Fruit fly (Drosophila melanogaster) whole organism, embryonic: ENCODE measurements around the gene CG7387.

ENCODE experiments used
- B-H2 ChIP-seq: fragments of 200-800 bp; sonication (Bioruptor generic); optimal IDR thresholded peaks from 2 replicates; lab custom pipeline; 2018; ENCODE audit warnings: missing biosample characterization, mild to moderate bottlenecking, missing genetic modification characterization
- CG10462 ChIP-seq: fragments of 200-800 bp; sonication (Bioruptor generic); optimal IDR thresholded peaks from 2 replicates; lab custom pipeline; 2016; ENCODE audit warnings: missing biosample characterization, missing genetic modification characterization
- CG11093 ChIP-seq: fragments of 200-800 bp; sonication (Bioruptor generic); IDR thresholded peaks from 3 replicates; pipeline ENCODE4 v1.3.6; 2022; ENCODE audit warnings: missing biosample characterization, missing genetic modification characterization
- CG11456 ChIP-seq: fragments of 200-800 bp; sonication (Bioruptor generic); IDR thresholded peaks from 3 replicates; pipeline ENCODE4 v1.3.6; 2022; ENCODE audit warnings: missing biosample characterization, missing genetic modification characterization
- CG13624 ChIP-seq: fragments of 200-800 bp; sonication (Bioruptor generic); optimal IDR thresholded peaks from 2 replicates; lab custom pipeline; 2016; ENCODE audit warnings: missing biosample characterization, missing genetic modification characterization
- CG1647 ChIP-seq: fragments of 200-800 bp; sonication (Bioruptor generic); optimal IDR thresholded peaks from 3 replicates; lab custom pipeline; 2016; ENCODE audit warnings: missing biosample characterization, missing genetic modification characterization
- CG16815 ChIP-seq: fragments of 200-800 bp; sonication (Bioruptor generic); optimal IDR thresholded peaks from 3 replicates; lab custom pipeline; 2017; ENCODE audit warnings: missing biosample characterization, mild to moderate bottlenecking, missing genetic modification characterization
- CG17361 ChIP-seq: fragments of 200-800 bp; sonication (Bioruptor generic); IDR thresholded peaks from 3 replicates; pipeline ENCODE4 v1.3.6; 2022; ENCODE audit warnings: missing biosample characterization, missing genetic modification characterization
- CG1832 ChIP-seq: fragments of 200-800 bp; sonication (Bioruptor generic); optimal IDR thresholded peaks from 2 replicates; lab custom pipeline; 2017; ENCODE audit warnings: missing biosample characterization, mild to moderate bottlenecking, missing genetic modification characterization, inconsistent platforms
- CG2120 ChIP-seq: fragments of 200-800 bp; sonication (Bioruptor generic); optimal IDR thresholded peaks from 3 replicates; lab custom pipeline; 2016; ENCODE audit warnings: missing biosample characterization, missing genetic modification characterization
- CG3995 ChIP-seq: fragments of 200-800 bp; sonication (Bioruptor generic); optimal IDR thresholded peaks from 3 replicates; lab custom pipeline; 2016; ENCODE audit warnings: missing biosample characterization, missing genetic modification characterization
- CG5180 ChIP-seq: fragments of 200-800 bp; sonication (Bioruptor generic); optimal IDR thresholded peaks from 3 replicates; lab custom pipeline; 2017; ENCODE audit warnings: missing biosample characterization, missing genetic modification characterization, mild to moderate bottlenecking, moderate library complexity, missing genetic modification reagents
- CG5245 ChIP-seq: fragments of 200-800 bp; sonication (Bioruptor generic); optimal IDR thresholded peaks from 3 replicates; lab custom pipeline; 2016; ENCODE audit warnings: missing biosample characterization, missing genetic modification characterization
- CG9817 ChIP-seq: fragments of 200-800 bp; sonication (Bioruptor generic); optimal IDR thresholded peaks from 2 replicates; lab custom pipeline; 2018; ENCODE audit warnings: missing biosample characterization, mild to moderate bottlenecking, missing genetic modification characterization, moderate library complexity
- D19B ChIP-seq: fragments of 200-800 bp; sonication (Bioruptor generic); optimal IDR thresholded peaks from 2 replicates; lab custom pipeline; 2017; ENCODE audit warnings: missing biosample characterization, mild to moderate bottlenecking, missing genetic modification characterization
- Dll ChIP-seq: fragments of 200-800 bp; sonication (Bioruptor generic); IDR thresholded peaks from 4 replicates; pipeline ENCODE4 v1.3.6; 2022; ENCODE audit warnings: missing biosample characterization, missing genetic modification characterization; ENCODE audit not compliant: partially characterized antibody
- E2f1 ChIP-seq: fragments of 200-800 bp; sonication (Bioruptor generic); IDR thresholded peaks from 2 replicates; pipeline ENCODE4 v1.3.6; 2022; ENCODE audit warnings: missing biosample characterization, missing genetic modification characterization
- Fer3 ChIP-seq: fragments of 200-800 bp; sonication (Bioruptor generic); optimal IDR thresholded peaks from 2 replicates; lab custom pipeline; 2018; ENCODE audit warnings: missing biosample characterization, mild to moderate bottlenecking, missing genetic modification characterization, moderate library complexity
- H2.0 ChIP-seq: fragments of 200-800 bp; sonication (Bioruptor generic); IDR thresholded peaks from 2 replicates; pipeline ENCODE4 v1.3.6; 2022; ENCODE audit warnings: missing biosample characterization, missing genetic modification characterization
- HLH54F ChIP-seq: fragments of 200-800 bp; sonication (Bioruptor generic); optimal IDR thresholded peaks from 3 replicates; lab custom pipeline; 2016; ENCODE audit warnings: missing biosample characterization, missing genetic modification characterization
- HmgD ChIP-seq: fragments of 200-800 bp; sonication (Bioruptor generic); optimal IDR thresholded peaks from 3 replicates; lab custom pipeline; 2016; ENCODE audit warnings: missing biosample characterization, missing genetic modification characterization
- Mes4 ChIP-seq: fragments of 200-800 bp; sonication (Bioruptor generic); optimal IDR thresholded peaks from 2 replicates; lab custom pipeline; 2016; ENCODE audit warnings: missing biosample characterization, missing genetic modification characterization
- Ptx1 ChIP-seq: fragments of 200-800 bp; sonication (Bioruptor generic); IDR thresholded peaks from 2 replicates; pipeline ENCODE4 v1.3.6; 2022; ENCODE audit warnings: missing biosample characterization, missing genetic modification characterization
- Rfx ChIP-seq: fragments of 200-800 bp; sonication (Bioruptor generic); IDR thresholded peaks from 2 replicates; pipeline ENCODE4 v1.3.6; 2022; ENCODE audit warnings: missing biosample characterization, missing genetic modification characterization
- Spps ChIP-seq: fragments of 200-800 bp; sonication (Bioruptor generic); optimal IDR thresholded peaks from 2 replicates; lab custom pipeline; 2018; ENCODE audit warnings: missing biosample characterization, mild to moderate bottlenecking, missing genetic modification characterization
- Stat92E ChIP-seq, 3 experiments: fragments of >200 bp in 2 of 3; fragments of 200-800 bp in 1 of 3; sonication (Bioruptor generic) in 1 of 3; optimal IDR thresholded peaks; 2 replicates each; lab custom pipeline; 2017 to 2019; ENCODE audit warnings: missing biosample characterization in 3 of 3, missing genetic modification characterization in 3 of 3, mild to moderate bottlenecking in 1 of 3, moderate library complexity in 1 of 3
- ab ChIP-seq: fragments of 200-800 bp; sonication (Bioruptor generic); optimal IDR thresholded peaks from 2 replicates; lab custom pipeline; 2016; ENCODE audit warnings: missing biosample characterization, missing genetic modification characterization
- az2 ChIP-seq: fragments of 200-800 bp; sonication (Bioruptor generic); optimal IDR thresholded peaks from 3 replicates; lab custom pipeline; 2016; ENCODE audit warnings: missing biosample characterization, missing genetic modification characterization
- bcd ChIP-seq: fragments of 200-800 bp; sonication (Bioruptor generic); optimal IDR thresholded peaks from 2 replicates; lab custom pipeline; 2017; ENCODE audit warnings: missing biosample characterization, mild to moderate bottlenecking, missing genetic modification characterization
- cad ChIP-seq: fragments of >200 bp; optimal IDR thresholded peaks from 2 replicates; lab custom pipeline; 2017; ENCODE audit warnings: missing biosample characterization, missing genetic modification characterization
- chif ChIP-seq, 2 experiments: fragments of 200-800 bp; sonication (Bioruptor generic); optimal IDR thresholded peaks; 3 replicates each; lab custom pipeline; 2016; ENCODE audit warnings: missing biosample characterization in 2 of 2, missing genetic modification characterization in 2 of 2
- dan ChIP-seq: fragments of 200-800 bp; sonication (Bioruptor generic); IDR thresholded peaks from 2 replicates; pipeline ENCODE4 v1.3.6; 2022; ENCODE audit warnings: missing biosample characterization, missing genetic modification characterization
- dati ChIP-seq: fragments of 200-800 bp; sonication (Bioruptor generic); IDR thresholded peaks from 2 replicates; pipeline ENCODE4 v1.3.6; 2022; ENCODE audit warnings: missing biosample characterization, missing genetic modification characterization
- ems ChIP-seq: fragments of 200-800 bp; sonication (Bioruptor generic); optimal IDR thresholded peaks from 3 replicates; lab custom pipeline; 2016; ENCODE audit warnings: missing biosample characterization, missing genetic modification characterization
- eyg ChIP-seq: fragments of 200-800 bp; sonication (Bioruptor generic); optimal IDR thresholded peaks from 3 replicates; lab custom pipeline; 2016; ENCODE audit warnings: missing biosample characterization, missing genetic modification characterization
- gcm2 ChIP-seq: fragments of 200-800 bp; sonication (Bioruptor generic); optimal IDR thresholded peaks from 2 replicates; lab custom pipeline; 2016; ENCODE audit warnings: missing biosample characterization, missing genetic modification characterization
- gem ChIP-seq: fragments of 200-800 bp; sonication (Bioruptor generic); optimal IDR thresholded peaks from 2 replicates; lab custom pipeline; 2019; ENCODE audit warnings: missing biosample characterization, mild to moderate bottlenecking, missing genetic modification characterization, moderate library complexity
- gsb ChIP-seq: fragments of 200-800 bp; sonication (Bioruptor generic); IDR thresholded peaks from 2 replicates; pipeline ENCODE4 v1.3.6; 2022; ENCODE audit warnings: missing biosample characterization, missing genetic modification characterization
- inv ChIP-seq: fragments of 200-800 bp; sonication (Bioruptor generic); IDR thresholded peaks from 2 replicates; pipeline ENCODE4 v1.3.6; 2022; ENCODE audit warnings: missing biosample characterization, missing genetic modification characterization; ENCODE audit not compliant: partially characterized antibody
- pfk ChIP-seq: fragments of 200-800 bp; sonication (Bioruptor generic); optimal IDR thresholded peaks from 2 replicates; lab custom pipeline; 2018; ENCODE audit warnings: missing biosample characterization, mild to moderate bottlenecking, missing genetic modification characterization, moderate library complexity
- pros ChIP-seq: fragments of 200-800 bp; sonication (Bioruptor generic); optimal IDR thresholded peaks from 3 replicates; lab custom pipeline; 2019; ENCODE audit warnings: missing biosample characterization, mild to moderate bottlenecking, missing genetic modification characterization, moderate library complexity
- salm ChIP-seq: fragments of 200-800 bp; sonication (Bioruptor generic); optimal IDR thresholded peaks from 2 replicates; lab custom pipeline; 2018; ENCODE audit warnings: missing biosample characterization, mild to moderate bottlenecking, missing genetic modification characterization
- sc ChIP-seq, 3 experiments: fragments of >200 bp in 2 of 3; fragments of 200-800 bp in 1 of 3; sonication (Bioruptor generic) in 1 of 3; optimal IDR thresholded peaks; 2 replicates in 2 of 3; 3 replicates in 1 of 3; lab custom pipeline; 2017; ENCODE audit warnings: mild to moderate bottlenecking in 1 of 3, missing biosample characterization in 1 of 3, missing genetic modification characterization in 1 of 3, missing genetic modification reagents in 1 of 3
- slou ChIP-seq: fragments of 200-800 bp; sonication (Bioruptor generic); optimal IDR thresholded peaks from 3 replicates; lab custom pipeline; 2016; ENCODE audit warnings: missing biosample characterization, missing genetic modification characterization
- stwl ChIP-seq: fragments of 200-800 bp; sonication (Bioruptor generic); optimal IDR thresholded peaks from 3 replicates; lab custom pipeline; 2018; ENCODE audit warnings: missing biosample characterization, mild to moderate bottlenecking, missing genetic modification characterization, moderate library complexity
- tap ChIP-seq: fragments of 200-800 bp; optimal IDR thresholded peaks from 3 replicates; lab custom pipeline; 2019; ENCODE audit warnings: missing biosample characterization, mild to moderate bottlenecking, missing genetic modification characterization, moderate library complexity
- tna ChIP-seq: fragments of 200-800 bp; sonication (Bioruptor generic); IDR thresholded peaks from 2 replicates; pipeline ENCODE4 v1.3.6; 2022; ENCODE audit warnings: missing biosample characterization, missing genetic modification characterization; ENCODE audit not compliant: partially characterized antibody
- vvl ChIP-seq: fragments of 200-800 bp; sonication (Bioruptor generic); IDR thresholded peaks from 2 replicates; pipeline ENCODE4 v1.3.6; 2022; ENCODE audit warnings: missing biosample characterization, missing genetic modification characterization
- wek ChIP-seq: fragments of 200-800 bp; sonication (Bioruptor generic); optimal IDR thresholded peaks from 3 replicates; lab custom pipeline; 2018; ENCODE audit warnings: missing biosample characterization, mild to moderate bottlenecking, missing genetic modification characterization, moderate library complexity

Gene CG7387

dm6 chr3L:8186627-8187396 lies 6.1 kb downstream of the CG7387 start, which contains the start of the genes ERR and Atg18a:
ERR (minus strand) TSS chr3L:8186671.
Atg18a (plus strand) TSS chr3L:8186857.
- TF ChIP-seq CG2120, result peak; percentile 93
- peak; percentile 61; the same call in 1 of the 2 replicates for TF ChIP-seq inv
- TF ChIP-seq az2 (GFP tag; lab: Kevin White, UChicago), result peak; percentile 82
- no peak for TF ChIP-seq pros
- TF ChIP-seq chif (GFP tag; optimal IDR thresholded peaks at IDR 0.05; lab: Kevin White, UChicago), result peak; percentile 75 to 80
- TF ChIP-seq CG9817 (tag; lab: Kevin White, UChicago), result peak; percentile 91
- no peak for TF ChIP-seq tna
- peak; percentile 42 for TF ChIP-seq gcm2 (GFP tag; lab: Kevin White, UChicago)
- TF ChIP-seq CG17361 (GFP tag; lab: Robert Waterston, UW), result peak; percentile 92
- peak; percentile 71 for TF ChIP-seq CG10462 (GFP tag; lab: Kevin White, UChicago)
- TF ChIP-seq ab (GFP tag; lab: Kevin White, UChicago), result peak; percentile 67
- TF ChIP-seq Fer3 (tag; lab: Kevin White, UChicago), result peak; percentile 82
- TF ChIP-seq dati (GFP tag; lab: Robert Waterston, UW), result no peak
- TF ChIP-seq salm, result peak; percentile 16
- peak; percentile 98 for TF ChIP-seq stwl (tag; lab: Kevin White, UChicago)
- peak; percentile 67 for TF ChIP-seq Dll (GFP tag; lab: Robert Waterston, UW)
- TF ChIP-seq gem (tag; lab: Kevin White, UChicago), result peak; percentile 89
- peak; percentile 44 for TF ChIP-seq Spps (tag; lab: Kevin White, UChicago)
- TF ChIP-seq tap (tag; lab: Kevin White, UChicago), result no peak
- TF ChIP-seq Mes4 (GFP tag; lab: Kevin White, UChicago), result no peak
- TF ChIP-seq vvl (GFP tag; lab: Robert Waterston, UW), result peak; percentile 85
- peak; percentile 88 for TF ChIP-seq HLH54F (GFP tag; lab: Kevin White, UChicago)
- TF ChIP-seq CG1832, result peak; percentile 23
- TF ChIP-seq cad (GFP tag; lab: Kevin White, UChicago), result no peak
- peak; percentile 79 for TF ChIP-seq HmgD (GFP tag; lab: Kevin White, UChicago)
- peak; percentile 60 for TF ChIP-seq D19B (GFP tag; lab: Kevin White, UChicago)
- no peak for TF ChIP-seq wek (GFP tag; lab: Kevin White, UChicago)
- peak; percentile 85 for TF ChIP-seq B-H2 (GFP tag; lab: Kevin White, UChicago)
- peak; percentile 90 for TF ChIP-seq CG11456 (GFP tag; lab: Robert Waterston, UW)
- no peak for TF ChIP-seq sc (optimal IDR thresholded peaks at IDR 0.05; lab: Kevin White, UChicago)
- peak; percentile 56 for TF ChIP-seq sc (GFP tag; optimal IDR thresholded peaks at IDR 0.05; lab: Kevin White, UChicago)
- peak; percentile 76 for TF ChIP-seq ems (GFP tag; lab: Kevin White, UChicago)
- TF ChIP-seq E2f1 (GFP tag; lab: Robert Waterston, UW), result peak; percentile 82
- peak; percentile 51 for TF ChIP-seq CG3995 (GFP tag; lab: Kevin White, UChicago)
- TF ChIP-seq Stat92E (GFP tag; optimal IDR thresholded peaks at IDR 0.05; lab: Kevin White, UChicago), result peak in 1 of 3 experiments; percentile 7
- TF ChIP-seq CG13624 (GFP tag; lab: Kevin White, UChicago), result peak; percentile 67
- peak; percentile 19 for TF ChIP-seq CG5180 (GFP tag; lab: Kevin White, UChicago)
- TF ChIP-seq CG5245 (GFP tag; lab: Kevin White, UChicago), result peak; percentile 82
- peak; percentile 94 for TF ChIP-seq Rfx (GFP tag; lab: Robert Waterston, UW)
- TF ChIP-seq dan (GFP tag; lab: Robert Waterston, UW), result peak; percentile 78
- TF ChIP-seq gsb (GFP tag; lab: Robert Waterston, UW), result peak; percentile 61
- peak; percentile 92 for TF ChIP-seq Ptx1 (GFP tag; lab: Robert Waterston, UW)
- TF ChIP-seq bcd (GFP tag; lab: Kevin White, UChicago), result peak; percentile 88
- peak; percentile 92 for TF ChIP-seq CG16815
- peak; percentile 87 for TF ChIP-seq slou (GFP tag; lab: Kevin White, UChicago)
- TF ChIP-seq eyg (GFP tag; lab: Kevin White, UChicago), result peak; percentile 36
- peak; percentile 61 for TF ChIP-seq CG1647
- TF ChIP-seq CG11093, result peak; percentile 81
- TF ChIP-seq H2.0 (GFP tag; lab: Robert Waterston, UW), result peak; percentile 79
- TF ChIP-seq pfk (GFP tag; lab: Kevin White, UChicago), result no peak
